Fruit fly (Drosophila melanogaster): Measurements from ENCODE around the gene tzn.

Gene tzn

dm6 chr3L:20771891-20772646 lies 26.4 kb upstream of the tzn start (continued):
- TF ChIP-seq nom (GFP tag; optimal IDR thresholded peaks at IDR 0.05), result peak; percentile 5
- TF ChIP-seq CG17829 (tag; optimal IDR thresholded peaks at IDR 0.05), result peak; percentile 85
- TF ChIP-seq Sin3A (optimal IDR thresholded peaks at IDR 0.05), result no peak
- peak; percentile 75 for TF ChIP-seq slbo (GFP tag; IDR thresholded peaks at IDR 0.05)
- peak; percentile 47 for TF ChIP-seq NC2β (GFP tag; optimal IDR thresholded peaks at IDR 0.05)
- TF ChIP-seq CG14965 (GFP tag; optimal IDR thresholded peaks at IDR 0.05; ENCODE audit: borderline replicate concordance), result no peak
- TF ChIP-seq Bteb2 (GFP tag; optimal IDR thresholded peaks at IDR 0.05), result peak; percentile 50
- peak; percentile 88 for TF ChIP-seq CG12769 (tag; optimal IDR thresholded peaks at IDR 0.05)
- peak; percentile 60 for TF ChIP-seq CG13424 (tag; optimal IDR thresholded peaks at IDR 0.05)
- peak; percentile 48 for TF ChIP-seq CG30431 (GFP tag; optimal IDR thresholded peaks at IDR 0.05)
- peak; percentile 58 for TF ChIP-seq Six4 (GFP tag; optimal IDR thresholded peaks at IDR 0.05)
- peak; percentile 92 for TF ChIP-seq ci (GFP tag; IDR thresholded peaks at IDR 0.05)
- no peak for TF ChIP-seq Lpt (GFP tag; optimal IDR thresholded peaks at IDR 0.05)
- TF ChIP-seq pita (GFP tag; optimal IDR thresholded peaks at IDR 0.05), result no peak
- TF ChIP-seq lab (GFP tag; optimal IDR thresholded peaks at IDR 0.05), result peak; percentile 88
- no peak for TF ChIP-seq ac (GFP tag; optimal IDR thresholded peaks at IDR 0.05)
- peak; percentile 43 for TF ChIP-seq CG7987 (GFP tag; optimal IDR thresholded peaks at IDR 0.05)
- no peak for TF ChIP-seq CkIIα-i1 (GFP tag; IDR thresholded peaks at IDR 0.05)
- no peak for TF ChIP-seq CG10543 (GFP tag; optimal IDR thresholded peaks at IDR 0.05)
- no peak for TF ChIP-seq Sox100B (GFP tag; optimal IDR thresholded peaks at IDR 0.05)
- no peak for TF ChIP-seq Poxn (GFP tag; IDR thresholded peaks at IDR 0.05)
- TF ChIP-seq CG12744 (GFP tag; optimal IDR thresholded peaks at IDR 0.05), result peak; percentile 60
- peak; percentile 51 for TF ChIP-seq Nf-YB (GFP tag; optimal IDR thresholded peaks at IDR 0.05)
- no peak; the same call in 1 of the 2 replicates for TF ChIP-seq unc-4 (GFP tag; IDR thresholded peaks at IDR 0.05; ENCODE audit: partially characterized antibody)
- TF ChIP-seq pnt (GFP tag; optimal IDR thresholded peaks at IDR 0.05), result peak; percentile 30
- peak; percentile 89 for TF ChIP-seq CG11695 (GFP tag; IDR thresholded peaks at IDR 0.05)
- TF ChIP-seq pb (GFP tag; optimal IDR thresholded peaks at IDR 0.05), result peak; percentile 70
- TF ChIP-seq CG1792 (GFP tag; optimal IDR thresholded peaks at IDR 0.05), result peak; percentile 29
- no peak for TF ChIP-seq usp (GFP tag; optimal IDR thresholded peaks at IDR 0.05)
- TF ChIP-seq luna (GFP tag; optimal IDR thresholded peaks at IDR 0.05), result no peak
- TF ChIP-seq CG7271 (tag; optimal IDR thresholded peaks at IDR 0.05), result no peak
- TF ChIP-seq CG10431 (GFP tag; optimal IDR thresholded peaks at IDR 0.05), result no peak
- no peak for TF ChIP-seq crol (GFP tag; IDR thresholded peaks at IDR 0.05)
- TF ChIP-seq Bgb (GFP tag; IDR thresholded peaks at IDR 0.05; ENCODE audit: partially characterized antibody), result no peak
- TF ChIP-seq sim (GFP tag; IDR thresholded peaks at IDR 0.05), result peak; percentile 58; the same call in 1 of the 2 replicates
- no peak for TF ChIP-seq tll (GFP tag; optimal IDR thresholded peaks at IDR 0.05)
- TF ChIP-seq cas (GFP tag; IDR thresholded peaks at IDR 0.05), result 0 out of 2 replicates have a peak, but pooled peaks have one; percentile 38
- peak; percentile 64 for TF ChIP-seq CG12942 (GFP tag; optimal IDR thresholded peaks at IDR 0.05)
- TF ChIP-seq Sox102F (GFP tag; optimal IDR thresholded peaks at IDR 0.05), result peak; percentile 84
- peak; percentile 66 for TF ChIP-seq wor (GFP tag; IDR thresholded peaks at IDR 0.05)
- TF ChIP-seq CG17802 (tag; optimal IDR thresholded peaks at IDR 0.05), result peak; percentile 46
- peak; percentile 81 for TF ChIP-seq CG3281 (GFP tag; optimal IDR thresholded peaks at IDR 0.05)
- peak; percentile 70 for TF ChIP-seq grau (tag; optimal IDR thresholded peaks at IDR 0.05)
- TF ChIP-seq fd102C (GFP tag; optimal IDR thresholded peaks at IDR 0.05), result no peak
- 0 out of 3 replicates have a peak, but pooled peaks have one; percentile 47 for TF ChIP-seq CG2889 (GFP tag; IDR thresholded peaks at IDR 0.05)
- peak; percentile 84 for TF ChIP-seq CG9727 (GFP tag; optimal IDR thresholded peaks at IDR 0.05)
- peak; percentile 85 for TF ChIP-seq CG30403 (GFP tag; optimal IDR thresholded peaks at IDR 0.05)
- TF ChIP-seq slp2 (GFP tag; optimal IDR thresholded peaks at IDR 0.05), result peak; percentile 67
- TF ChIP-seq CG12659 (GFP tag; optimal IDR thresholded peaks at IDR 0.05), result peak; percentile 66
